Comparison of ENCODE assay signal across 1 worm cellular context in genomic region chrX:6202809-6203208, ce11.
TF ChIP-seq lines count a peak whose summit lies in the region.

No protein-coding gene starts in this region.

TF ChIP-seq in whole organism, L1 larva, 84 proteins besides CTCF, POLR2A, EP300 and RAD21 (continued from another document):
- TF ChIP-seq ces-1 (GFP tag; optimal IDR thresholded peaks at IDR 0.05; lab: Kevin White, UChicago) (no peak), lir-3 (tag; optimal IDR thresholded peaks at IDR 0.05; lab: Kevin White, UChicago; ENCODE audit: poor library complexity) (no peak), isw-1 (GFP tag; IDR thresholded peaks at IDR 0.05; lab: Robert Waterston, UW) (no peak), vab-15 (tag; optimal IDR thresholded peaks at IDR 0.05; lab: Kevin White, UChicago) (no peak), ceh-90 (tag; optimal IDR thresholded peaks at IDR 0.05; lab: Kevin White, UChicago) (no peak), C34B4.2 (tag; optimal IDR thresholded peaks at IDR 0.05; lab: Kevin White, UChicago) (no peak), lin-14 (GFP tag; optimal IDR thresholded peaks at IDR 0.05; lab: Kevin White, UChicago) (peak; percentile 28), irx-1 (tag; optimal IDR thresholded peaks at IDR 0.05; lab: Kevin White, UChicago) (no peak)
